Worm (Caenorhabditis elegans): Measurements from ENCODE around the gene H35N09.2.

H35N09.2 gene

ce11 chrX:8569159-8569558 is 35.7 kb downstream of the H35N09.2 start:
- TF ChIP-seq sptf-1 (tag; optimal IDR thresholded peaks at IDR 0.05) = peak; percentile 21
- TF ChIP-seq elt-1 (tag; optimal IDR thresholded peaks at IDR 0.05; ENCODE audit: borderline replicate concordance, insufficient read depth) = no peak
- no peak for TF ChIP-seq sem-2 (GFP tag; optimal IDR thresholded peaks at IDR 0.05)
- TF ChIP-seq elt-3 (tag; optimal IDR thresholded peaks at IDR 0.05) = no peak
- TF ChIP-seq M03D4.4 (tag; optimal IDR thresholded peaks at IDR 0.05) = no peak
- TF ChIP-seq bed-3 (GFP tag; optimal IDR thresholded peaks at IDR 0.05) = no peak
- peak; percentile 11 for TF ChIP-seq unc-120 (tag; optimal IDR thresholded peaks at IDR 0.05; ENCODE audit: poor library complexity, severe bottlenecking)
- TF ChIP-seq mls-2 (tag; optimal IDR thresholded peaks at IDR 0.05) = peak; percentile 80

ce11 chrX:8568423-8568903 is 36.4 kb downstream of the H35N09.2 start:
- no peak for TF ChIP-seq sptf-1 (tag; optimal IDR thresholded peaks at IDR 0.05)
- TF ChIP-seq pha-4 (tag; optimal IDR thresholded peaks at IDR 0.05) = no peak
- TF ChIP-seq ceh-83 (GFP tag; optimal IDR thresholded peaks at IDR 0.05) = no peak
- TF ChIP-seq tbx-8 (GFP tag; optimal IDR thresholded peaks at IDR 0.05) = no peak
- TF ChIP-seq ham-2 (GFP tag; optimal IDR thresholded peaks at IDR 0.05) = peak; percentile 53
- TF ChIP-seq mep-1 (tag; optimal IDR thresholded peaks at IDR 0.05) = no peak
- TF ChIP-seq blmp-1 (tag; optimal IDR thresholded peaks at IDR 0.05) = no peak
- TF ChIP-seq zip-8 (tag; optimal IDR thresholded peaks at IDR 0.05) = no peak
- TF ChIP-seq hlh-1 (tag; optimal IDR thresholded peaks at IDR 0.05) = peak; percentile 55
- TF ChIP-seq lin-13 (tag; optimal IDR thresholded peaks at IDR 0.05) = no peak
- no peak for TF ChIP-seq nhr-237 (tag; optimal IDR thresholded peaks at IDR 0.05)
- TF ChIP-seq nhr-2 (tag; optimal IDR thresholded peaks at IDR 0.05) = no peak
- no peak for TF ChIP-seq ceh-43 (GFP tag; optimal IDR thresholded peaks at IDR 0.05)
- no peak for TF ChIP-seq mab-5 (tag; optimal IDR thresholded peaks at IDR 0.05)
- TF ChIP-seq nhr-28 (tag; optimal IDR thresholded peaks at IDR 0.05) = no peak
- TF ChIP-seq elt-3 (tag; optimal IDR thresholded peaks at IDR 0.05) = no peak
- no peak for TF ChIP-seq nhr-12 (tag; optimal IDR thresholded peaks at IDR 0.05)
- no peak for TF ChIP-seq M03D4.4 (tag; optimal IDR thresholded peaks at IDR 0.05)
- peak; percentile 7 for TF ChIP-seq drap-1 (GFP tag; optimal IDR thresholded peaks at IDR 0.05)
- TF ChIP-seq unc-62 (GFP tag; optimal IDR thresholded peaks at IDR 0.05) = peak; percentile 95
- TF ChIP-seq ceh-39 (tag; optimal IDR thresholded peaks at IDR 0.05) = no peak

ce11 chrX:8567823-8568314 is 37.0 kb downstream of the H35N09.2 start:
- TF ChIP-seq ceh-83 (GFP tag; optimal IDR thresholded peaks at IDR 0.05) = no peak
- no peak for TF ChIP-seq unc-62 (GFP tag; optimal IDR thresholded peaks at IDR 0.05)
- no peak for TF ChIP-seq nhr-76 (tag; optimal IDR thresholded peaks at IDR 0.05)
- TF ChIP-seq bed-3 (GFP tag; optimal IDR thresholded peaks at IDR 0.05) = no peak
- no peak for TF ChIP-seq M03D4.4 (tag; optimal IDR thresholded peaks at IDR 0.05)
- TF ChIP-seq nhr-2 (tag; optimal IDR thresholded peaks at IDR 0.05) = no peak
- no peak for TF ChIP-seq lsy-2 (tag; optimal IDR thresholded peaks at IDR 0.05)
- TF ChIP-seq snpc-4 (tag; optimal IDR thresholded peaks at IDR 0.05) = no peak
- TF ChIP-seq lin-32 (GFP tag; optimal IDR thresholded peaks at IDR 0.05) = no peak
- no peak for TF ChIP-seq elt-1 (tag; optimal IDR thresholded peaks at IDR 0.05; ENCODE audit: borderline replicate concordance, insufficient read depth)
- no peak for TF ChIP-seq sptf-1 (tag; optimal IDR thresholded peaks at IDR 0.05)
- TF ChIP-seq nhr-12 (tag; optimal IDR thresholded peaks at IDR 0.05) = no peak
- TF ChIP-seq pha-4 (tag; optimal IDR thresholded peaks at IDR 0.05) = no peak
- no peak for TF ChIP-seq ces-1 (GFP tag; optimal IDR thresholded peaks at IDR 0.05)

- no peak for TF ChIP-seq pha-4 (tag; optimal IDR thresholded peaks at IDR 0.05)
- TF ChIP-seq flh-1 (GFP tag; optimal IDR thresholded peaks at IDR 0.05) = no peak
- TF ChIP-seq nhr-76 (tag; optimal IDR thresholded peaks at IDR 0.05) = no peak
- no peak for TF ChIP-seq lin-32 (GFP tag; optimal IDR thresholded peaks at IDR 0.05)
These were observed 37.7 kb downstream of the H35N09.2 start for ce11 chrX:8567166-8567565.

ce11 chrX:8566521-8567032 is 38.3 kb downstream of the H35N09.2 start:
- TF ChIP-seq lin-13 (tag; optimal IDR thresholded peaks at IDR 0.05) (no peak), flh-1 (GFP tag; optimal IDR thresholded peaks at IDR 0.05) (no peak), mls-2 (tag; optimal IDR thresholded peaks at IDR 0.05) (no peak)

Data from whole organism, mixed stage, embryonic.